Fruit fly (Drosophila melanogaster) whole organism, embryonic: ENCODE results near the gene Fife.

ENCODE experiments used
- CG12769 ChIP-seq: fragments of 200-800 bp; sonication (Bioruptor generic); optimal IDR thresholded peaks from 2 replicates; lab custom pipeline; 2019; ENCODE audit warnings: missing biosample characterization, mild to moderate bottlenecking, missing genetic modification characterization, moderate library complexity
- CG8281 ChIP-seq: fragments of 200-800 bp; sonication (Bioruptor generic); optimal IDR thresholded peaks from 2 replicates; lab custom pipeline; 2018; ENCODE audit warnings: missing biosample characterization, mild to moderate bottlenecking, missing genetic modification characterization, moderate library complexity
- CG9215 ChIP-seq: fragments of 200-800 bp; sonication (Bioruptor generic); IDR thresholded peaks from 2 replicates; pipeline ENCODE4 v1.3.6; 2022; ENCODE audit warnings: missing biosample characterization, missing genetic modification characterization
- Drgx ChIP-seq: fragments of 200-800 bp; sonication (Bioruptor generic); IDR thresholded peaks from 2 replicates; pipeline ENCODE4 v1.3.6; 2022; ENCODE audit warnings: missing biosample characterization, missing genetic modification characterization
- Nf-YB ChIP-seq: fragments of 200-800 bp; sonication (Bioruptor generic); optimal IDR thresholded peaks from 3 replicates; lab custom pipeline; 2019; ENCODE audit warnings: missing biosample characterization, mild to moderate bottlenecking, missing genetic modification characterization, moderate library complexity
- dati ChIP-seq: fragments of 200-800 bp; sonication (Bioruptor generic); IDR thresholded peaks from 2 replicates; pipeline ENCODE4 v1.3.6; 2022; ENCODE audit warnings: missing biosample characterization, missing genetic modification characterization
- esg ChIP-seq: fragments of 200-800 bp; sonication (Bioruptor generic); conservative IDR thresholded peaks from 2 replicates; pipeline ENCODE4 v1.3.6; 2022; ENCODE audit warnings: missing biosample characterization, missing genetic modification characterization
- inv ChIP-seq: fragments of 200-800 bp; sonication (Bioruptor generic); IDR thresholded peaks from 2 replicates; pipeline ENCODE4 v1.3.6; 2022; ENCODE audit warnings: missing biosample characterization, missing genetic modification characterization; ENCODE audit not compliant: partially characterized antibody
- sens ChIP-seq: fragments of 200-800 bp; sonication (Bioruptor generic); peaks from one replicate; lab custom pipeline; 2016; ENCODE audit warnings: missing biosample characterization, missing genetic modification characterization
- seq ChIP-seq: fragments of 200-800 bp; sonication (Bioruptor generic); IDR thresholded peaks from 2 replicates; pipeline ENCODE4 v1.3.6; 2022; ENCODE audit warnings: missing biosample characterization, missing genetic modification characterization
- yki ChIP-seq: fragments of >200 bp; optimal IDR thresholded peaks from 3 replicates; lab custom pipeline; 2018

dm6 chr3L:2745698-2746410, 34.4 kb upstream of the Fife start:
- no peak for TF ChIP-seq seq (GFP tag; lab: Robert Waterston, UW)
- no peak for TF ChIP-seq Drgx (GFP tag; lab: Robert Waterston, UW)
- no peak for TF ChIP-seq inv (GFP tag; lab: Robert Waterston, UW)
- TF ChIP-seq esg (GFP tag; lab: Robert Waterston, UW): no peak
- TF ChIP-seq CG12769: no peak
- TF ChIP-seq Nf-YB (GFP tag; lab: Kevin White, UChicago): no peak
- no peak for TF ChIP-seq CG8281 (tag; lab: Kevin White, UChicago)
- no peak for TF ChIP-seq dati (GFP tag; lab: Robert Waterston, UW)
- TF ChIP-seq CG9215 (GFP tag; lab: Robert Waterston, UW): no peak
- TF ChIP-seq sens (GFP tag; lab: Kevin White, UChicago): peak; percentile 25
- no peak for TF ChIP-seq yki (lab: Kevin White, UChicago)
